Fruit fly (Drosophila melanogaster): Measurements from ENCODE around the gene TORIP.

TORIP gene

DNA sequence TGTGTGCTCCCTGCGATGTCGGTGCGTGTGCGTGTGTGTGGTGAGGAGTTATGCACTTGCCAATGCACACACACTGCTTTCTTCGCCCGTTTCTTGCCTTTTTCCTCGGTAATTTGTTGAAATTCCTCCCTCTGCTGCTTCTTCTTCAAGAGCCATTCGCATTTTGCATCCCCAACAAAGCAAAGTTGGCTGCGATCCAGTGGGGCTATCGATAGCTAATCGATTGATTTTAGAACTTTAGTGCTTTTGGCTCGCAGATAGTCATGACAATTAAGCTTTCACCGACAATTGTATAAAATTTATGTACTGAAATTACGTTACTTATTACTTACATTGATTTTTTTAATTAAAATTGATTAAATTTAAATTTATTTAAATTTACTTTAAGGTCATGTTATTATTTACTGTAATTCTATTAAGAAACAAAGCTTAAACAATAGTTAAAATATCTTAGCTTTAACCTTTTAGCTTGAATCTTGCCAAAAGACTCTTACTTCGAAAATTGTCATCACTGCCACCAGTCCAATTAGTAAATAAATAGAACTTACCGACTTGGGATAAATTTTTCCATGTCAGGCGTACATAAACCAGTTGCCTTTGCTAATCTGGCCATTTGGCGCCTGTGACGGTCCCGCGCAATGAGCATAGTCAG is 29.4 kb upstream of the TORIP start, which contains the start of the genes trc and CG32221 (continued):
- TF ChIP-seq CG12104 (GFP tag; optimal IDR thresholded peaks at IDR 0.05) (peak; percentile 50), fd64A (GFP tag; optimal IDR thresholded peaks at IDR 0.05) (no peak), cas (GFP tag; IDR thresholded peaks at IDR 0.05) (no peak), gsb (GFP tag; IDR thresholded peaks at IDR 0.05) (no peak), Dad (GFP tag; optimal IDR thresholded peaks at IDR 0.05) (peak; percentile 14), CG13123 (GFP tag; optimal IDR thresholded peaks at IDR 0.05) (peak; percentile 99), salm (tag; optimal IDR thresholded peaks at IDR 0.05) (no peak), Mes4 (GFP tag; optimal IDR thresholded peaks at IDR 0.05) (no peak), pita (GFP tag; optimal IDR thresholded peaks at IDR 0.05) (no peak), sug (tag; optimal IDR thresholded peaks at IDR 0.05) (peak; percentile 74), CG9727 (GFP tag; optimal IDR thresholded peaks at IDR 0.05) (peak; percentile 38), CG9609 (GFP tag; optimal IDR thresholded peaks at IDR 0.05) (peak; percentile 9), pfk (GFP tag; optimal IDR thresholded peaks at IDR 0.05) (peak; percentile 56), sna (GFP tag; IDR thresholded peaks at IDR 0.05; ENCODE audit: partially characterized antibody) (peak; percentile 22; the same call in 1 of the 2 replicates), MESR4 (GFP tag; optimal IDR thresholded peaks at IDR 0.05) (peak; percentile 89), D19A (tag; optimal IDR thresholded peaks at IDR 0.05) (no peak), CG17912 (GFP tag; optimal IDR thresholded peaks at IDR 0.05) (peak; percentile 91), knrl (GFP tag; IDR thresholded peaks at IDR 0.05; ENCODE audit: partially characterized antibody) (peak; percentile 73), CG4328 (GFP tag; optimal IDR thresholded peaks at IDR 0.05) (peak; percentile 65), CG2129 (GFP tag; IDR thresholded peaks at IDR 0.05; ENCODE audit: partially characterized antibody) (no peak; the same call in 1 of the 2 replicates), scrt (GFP tag; optimal IDR thresholded peaks at IDR 0.05) (no peak), ash1 (GFP tag; optimal IDR thresholded peaks at IDR 0.05) (no peak), caup (GFP tag; optimal IDR thresholded peaks at IDR 0.05; ENCODE audit: severe bottlenecking) (no peak), hbn (GFP tag; IDR thresholded peaks at IDR 0.05; ENCODE audit: partially characterized antibody) (peak; percentile 40; the same call in 1 of the 2 replicates), Opbp (GFP tag; IDR thresholded peaks at IDR 0.05; ENCODE audit: partially characterized antibody) (peak; percentile 100), CG13775 (GFP tag; optimal IDR thresholded peaks at IDR 0.05) (peak; percentile 65), Ptx1 (GFP tag; IDR thresholded peaks at IDR 0.05) (peak; percentile 57), jing (GFP tag; optimal IDR thresholded peaks at IDR 0.05) (no peak), CG4617 (GFP tag; optimal IDR thresholded peaks at IDR 0.05; ENCODE audit: borderline replicate concordance) (peak; percentile 94), Meics (GFP tag; optimal IDR thresholded peaks at IDR 0.05) (no peak), wek (GFP tag; optimal IDR thresholded peaks at IDR 0.05) (peak; percentile 39), CG10147 (GFP tag; optimal IDR thresholded peaks at IDR 0.05) (no peak), YL-1 (GFP tag; optimal IDR thresholded peaks at IDR 0.05) (peak; percentile 94), CG17612 (GFP tag; IDR thresholded peaks at IDR 0.05) (0 out of 2 replicates have a peak, but pooled peaks have one; percentile 10), ssp (GFP tag; IDR thresholded peaks at IDR 0.05) (peak; percentile 19; the same call in 1 of the 2 replicates), sqz (GFP tag; optimal IDR thresholded peaks at IDR 0.05) (no peak), unc-4 (GFP tag; IDR thresholded peaks at IDR 0.05; ENCODE audit: partially characterized antibody) (peak; percentile 57; the same call in 1 of the 2 replicates), chif (GFP tag; optimal IDR thresholded peaks at IDR 0.05) (no peak), Dek (tag; optimal IDR thresholded peaks at IDR 0.05) (peak; percentile 65), CG11093 (GFP tag; IDR thresholded peaks at IDR 0.05) (no peak), CG14441 (GFP tag; IDR thresholded peaks at IDR 0.05) (0 out of 2 replicates have a peak, but pooled peaks have one; percentile 7), amos (GFP tag; IDR thresholded peaks at IDR 0.05; ENCODE audit: partially characterized antibody) (peak; percentile 81), bsh (GFP tag; optimal IDR thresholded peaks at IDR 0.05) (no peak), klu (GFP tag; IDR thresholded peaks at IDR 0.05) (no peak), Sry-β (GFP tag; optimal IDR thresholded peaks at IDR 0.05) (peak; percentile 90), CG12942 (GFP tag; optimal IDR thresholded peaks at IDR 0.05) (peak; percentile 27), CG1832 (GFP tag; optimal IDR thresholded peaks at IDR 0.05) (no peak), Myb (GFP tag; optimal IDR thresholded peaks at IDR 0.05) (peak; percentile 4)
